In genomic region chrX:13615992-13616391, dm6 we compare ENCODE assay signal across 1 fruit fly cellular context.
TF ChIP-seq lines count a peak whose summit lies in the region.

No protein-coding gene starts in this region.

TF ChIP-seq in whole organism, embryonic, 481 proteins besides CTCF, POLR2A, EP300 and RAD21 (continued from another document):
- peak; percentile 37; the same call in 1 of the 2 replicates for TF ChIP-seq Adf1 (GFP tag; IDR thresholded peaks at IDR 0.05; lab: Robert Waterston, UW)
- peak; percentile 71 for TF ChIP-seq CG3065 (GFP tag; optimal IDR thresholded peaks at IDR 0.05; lab: Kevin White, UChicago)
- TF ChIP-seq CG32772 (GFP tag; IDR thresholded peaks at IDR 0.05; lab: Robert Waterston, UW): peak; percentile 24; the same call in 1 of the 2 replicates
- TF ChIP-seq MESR4 (GFP tag; optimal IDR thresholded peaks at IDR 0.05; lab: Kevin White, UChicago): peak; percentile 97
- TF ChIP-seq fd64A (GFP tag; optimal IDR thresholded peaks at IDR 0.05; lab: Kevin White, UChicago): no peak
- no peak for TF ChIP-seq lmd (GFP tag; IDR thresholded peaks at IDR 0.05; lab: Robert Waterston, UW)
- TF ChIP-seq rib (GFP tag; IDR thresholded peaks at IDR 0.05; lab: Robert Waterston, UW): 0 out of 2 replicates have a peak, but pooled peaks have one; percentile 22
- 0 out of 2 replicates have a peak, but pooled peaks have one; percentile 23 for TF ChIP-seq Drgx (GFP tag; IDR thresholded peaks at IDR 0.05; lab: Robert Waterston, UW)
- 0 out of 2 replicates have a peak, but pooled peaks have one; percentile 39 for TF ChIP-seq Atf6 (GFP tag; IDR thresholded peaks at IDR 0.05; lab: Robert Waterston, UW)
- no peak for TF ChIP-seq Ravus (GFP tag; IDR thresholded peaks at IDR 0.05; lab: Robert Waterston, UW)
- TF ChIP-seq Ets65A (GFP tag; lab: Kevin White, UChicago): peak; percentile 7
- TF ChIP-seq CG4617 (GFP tag; optimal IDR thresholded peaks at IDR 0.05; lab: Kevin White, UChicago; ENCODE audit: borderline replicate concordance): peak; percentile 85
- peak; percentile 81 for TF ChIP-seq cg (GFP tag; optimal IDR thresholded peaks at IDR 0.05; lab: Kevin White, UChicago)
- peak; percentile 77 for TF ChIP-seq nom (GFP tag; optimal IDR thresholded peaks at IDR 0.05; lab: Kevin White, UChicago)
- peak; percentile 94 for TF ChIP-seq crol (GFP tag; IDR thresholded peaks at IDR 0.05; lab: Robert Waterston, UW)
- no peak for TF ChIP-seq gcm2 (GFP tag; optimal IDR thresholded peaks at IDR 0.05; lab: Kevin White, UChicago)
- 0 out of 2 replicates have a peak, but pooled peaks have one; percentile 17 for TF ChIP-seq sna (GFP tag; IDR thresholded peaks at IDR 0.05; lab: Robert Waterston, UW; ENCODE audit: partially characterized antibody)
- TF ChIP-seq sob (GFP tag; IDR thresholded peaks at IDR 0.05; lab: Robert Waterston, UW): no peak
- TF ChIP-seq caup (GFP tag; optimal IDR thresholded peaks at IDR 0.05; lab: Kevin White, UChicago; ENCODE audit: severe bottlenecking): no peak
